Worm (Caenorhabditis elegans): ENCODE data around the gene srw-31.

DNA sequence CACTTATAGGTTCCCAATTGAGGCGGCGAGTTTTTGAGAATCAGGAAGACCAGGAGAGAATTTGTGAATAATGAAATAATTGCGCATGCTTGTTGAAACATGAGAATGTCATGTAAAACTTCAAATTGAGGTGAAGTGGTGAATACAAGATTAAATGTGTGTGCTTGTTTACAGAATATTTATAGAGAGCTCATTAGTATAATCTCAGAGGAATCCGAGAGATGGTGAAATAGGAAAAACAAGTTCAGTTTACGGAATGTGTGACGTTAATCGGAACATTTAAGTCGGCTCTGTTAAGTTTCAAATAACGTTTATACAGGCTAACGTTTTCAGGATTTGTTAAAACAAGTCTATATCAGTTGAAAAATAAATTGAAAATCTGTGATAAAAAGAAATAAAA, 48.3 kb upstream of the srw-31 start, which contains the start of gene str-200:
- TF ChIP-seq nhr-237 (tag; optimal IDR thresholded peaks at IDR 0.05) (no peak), nhr-11 (tag; optimal IDR thresholded peaks at IDR 0.05) (no peak), lin-15B (tag; optimal IDR thresholded peaks at IDR 0.05) (no peak), skn-1 (tag; optimal IDR thresholded peaks at IDR 0.05) (no peak), nhr-25 (tag; optimal IDR thresholded peaks at IDR 0.05) (no peak), eor-1 (tag; optimal IDR thresholded peaks at IDR 0.05) (no peak), snpc-4 (tag; optimal IDR thresholded peaks at IDR 0.05) (no peak), pha-4 (tag; optimal IDR thresholded peaks at IDR 0.05) (no peak), R02D3.7 (tag; optimal IDR thresholded peaks at IDR 0.05) (no peak), elt-2 (tag; optimal IDR thresholded peaks at IDR 0.05) (no peak), tbx-2 (tag; optimal IDR thresholded peaks at IDR 0.05) (no peak), lin-39 (tag; optimal IDR thresholded peaks at IDR 0.05) (no peak)

Data from whole organism, L3 larva.